Fruit fly (Drosophila melanogaster) whole organism, embryonic: Measurements from ENCODE around the gene drpr.
A peak's percentile ranks its signal among the peaks of the same experiment; 100 is the strongest.

ENCODE experiments used
- Antp ChIP-seq: fragments of 200-800 bp; sonication (Bioruptor generic); optimal IDR thresholded peaks from 3 replicates; lab custom pipeline; 2016; ENCODE audit warnings: missing biosample characterization, missing genetic modification characterization
- Atf6 ChIP-seq: fragments of 200-800 bp; sonication (Bioruptor generic); IDR thresholded peaks from 2 replicates; pipeline ENCODE4 v1.3.6; 2022; ENCODE audit warnings: missing biosample characterization, missing genetic modification characterization
- Awh ChIP-seq: fragments of 200-800 bp; sonication (Bioruptor generic); IDR thresholded peaks from 2 replicates; pipeline ENCODE4, ENCODE4 v1.3.6; 2022; ENCODE audit warnings: missing biosample characterization, missing genetic modification characterization
- CG12744 ChIP-seq: fragments of 200-800 bp; sonication (Bioruptor generic); optimal IDR thresholded peaks from 2 replicates; lab custom pipeline; 2016; ENCODE audit warnings: missing biosample characterization, missing genetic modification characterization
- CG12769 ChIP-seq: fragments of 200-800 bp; sonication (Bioruptor generic); optimal IDR thresholded peaks from 2 replicates; lab custom pipeline; 2019; ENCODE audit warnings: missing biosample characterization, mild to moderate bottlenecking, missing genetic modification characterization, moderate library complexity
- CG15269 ChIP-seq: fragments of 200-800 bp; sonication (Bioruptor generic); optimal IDR thresholded peaks from 2 replicates; lab custom pipeline; 2018; ENCODE audit warnings: missing biosample characterization, mild to moderate bottlenecking, missing genetic modification characterization, moderate library complexity
- CG1529 ChIP-seq: fragments of 200-800 bp; sonication (Bioruptor generic); optimal IDR thresholded peaks from 3 replicates; lab custom pipeline; 2018; ENCODE audit warnings: missing biosample characterization, missing genetic modification characterization
- CG31441 ChIP-seq: fragments of 200-800 bp; sonication (Bioruptor generic); IDR thresholded peaks from 2 replicates; pipeline ENCODE4 v1.3.6; 2022; ENCODE audit warnings: missing biosample characterization, missing genetic modification characterization
- CG32532 ChIP-seq: fragments of 200-800 bp; sonication (Bioruptor generic); IDR thresholded peaks from 2 replicates; pipeline ENCODE4 v1.3.6; 2022; ENCODE audit warnings: missing biosample characterization, missing genetic modification characterization
- CG9932 ChIP-seq: fragments of 200-800 bp; sonication (Bioruptor generic); IDR thresholded peaks from 2 replicates; pipeline ENCODE4 v1.3.6; 2022; ENCODE audit warnings: missing biosample characterization, missing genetic modification characterization
- CrebB ChIP-seq: fragments of 200-800 bp; sonication (Bioruptor generic); optimal IDR thresholded peaks from 3 replicates; lab custom pipeline; 2018; ENCODE audit warnings: missing biosample characterization, mild to moderate bottlenecking, missing genetic modification characterization
- Dip3 ChIP-seq: fragments of 200-800 bp; sonication (Bioruptor generic); optimal IDR thresholded peaks from 3 replicates; lab custom pipeline; 2016; ENCODE audit warnings: missing biosample characterization, missing genetic modification characterization
- E2f1 ChIP-seq: fragments of 200-800 bp; sonication (Bioruptor generic); IDR thresholded peaks from 2 replicates; pipeline ENCODE4 v1.3.6; 2022; ENCODE audit warnings: missing biosample characterization, missing genetic modification characterization
- Ets97D ChIP-seq: fragments of 200-800 bp; sonication (Bioruptor generic); optimal IDR thresholded peaks from 3 replicates; lab custom pipeline; 2016; ENCODE audit warnings: missing biosample characterization, missing genetic modification characterization
- Hmx ChIP-seq: fragments of 200-800 bp; sonication (Bioruptor generic); optimal IDR thresholded peaks from 2 replicates; lab custom pipeline; 2016; ENCODE audit warnings: missing biosample characterization, missing genetic modification characterization
- Hr3 ChIP-seq: fragments of 200-800 bp; sonication (Bioruptor generic); optimal IDR thresholded peaks from 3 replicates; lab custom pipeline; 2016; ENCODE audit warnings: missing biosample characterization, missing genetic modification characterization
- Med ChIP-seq: fragments of 200-800 bp; sonication (Bioruptor generic); peaks from one replicate; lab custom pipeline; 2016; ENCODE audit warnings: missing biosample characterization, missing genetic modification characterization, mild to moderate bottlenecking, inconsistent platforms, moderate library complexity
- Pdp1 ChIP-seq, 2 experiments: fragments of 200-800 bp; sonication (Bioruptor generic); optimal IDR thresholded peaks; 3 replicates each; lab custom pipeline; 2016; ENCODE audit warnings: missing biosample characterization in 2 of 2, missing genetic modification characterization in 2 of 2, mild to moderate bottlenecking in 1 of 2, moderate library complexity in 1 of 2
- Poxn ChIP-seq: fragments of 200-800 bp; sonication (Bioruptor generic); IDR thresholded peaks from 2 replicates; pipeline ENCODE4 v1.3.6; 2022; ENCODE audit warnings: missing biosample characterization, missing genetic modification characterization
- Rfx ChIP-seq: fragments of 200-800 bp; sonication (Bioruptor generic); IDR thresholded peaks from 2 replicates; pipeline ENCODE4 v1.3.6; 2022; ENCODE audit warnings: missing biosample characterization, missing genetic modification characterization
- Rx ChIP-seq: fragments of 200-800 bp; sonication (Bioruptor generic); IDR thresholded peaks from 2 replicates; pipeline ENCODE4 v1.3.6; 2022; ENCODE audit warnings: missing biosample characterization, missing genetic modification characterization
- Stat92E ChIP-seq, 3 experiments: fragments of >200 bp in 2 of 3; fragments of 200-800 bp in 1 of 3; sonication (Bioruptor generic) in 1 of 3; optimal IDR thresholded peaks; 2 replicates each; lab custom pipeline; 2017 to 2019; ENCODE audit warnings: missing biosample characterization in 3 of 3, missing genetic modification characterization in 3 of 3, mild to moderate bottlenecking in 1 of 3, moderate library complexity in 1 of 3
- abd-A ChIP-seq: fragments of 200-800 bp; sonication (Bioruptor generic); optimal IDR thresholded peaks from 3 replicates; lab custom pipeline; 2019; ENCODE audit warnings: missing biosample characterization, mild to moderate bottlenecking, missing genetic modification characterization, moderate library complexity
- ato ChIP-seq: fragments of 200-800 bp; sonication (Bioruptor generic); IDR thresholded peaks from 2 replicates; pipeline ENCODE4 v1.3.6; 2022; ENCODE audit warnings: missing biosample characterization, missing genetic modification characterization; ENCODE audit not compliant: partially characterized antibody
- br ChIP-seq: fragments of >200 bp; optimal IDR thresholded peaks from 2 replicates; lab custom pipeline; 2017
- bsh ChIP-seq, 2 experiments: fragments of 200-800 bp; sonication (Bioruptor generic); optimal IDR thresholded peaks; 2 replicates each; lab custom pipeline; 2017 to 2018; ENCODE audit warnings: mild to moderate bottlenecking in 2 of 2, missing biosample characterization in 2 of 2, missing genetic modification characterization in 2 of 2, moderate library complexity in 1 of 2
- chinmo ChIP-seq: fragments of 200-800 bp; sonication (Bioruptor generic); IDR thresholded peaks from 4 replicates; pipeline ENCODE4 v1.3.6; 2022; ENCODE audit warnings: missing biosample characterization, missing genetic modification characterization; ENCODE audit not compliant: partially characterized antibody
- croc ChIP-seq: fragments of 200-800 bp; sonication (Bioruptor generic); conservative IDR thresholded peaks from 3 replicates; pipeline ENCODE4 v1.3.6; 2022; ENCODE audit warnings: missing biosample characterization, missing genetic modification characterization
- cwo ChIP-seq: fragments of 200-800 bp; sonication (Bioruptor generic); optimal IDR thresholded peaks from 3 replicates; lab custom pipeline; 2017; ENCODE audit warnings: missing biosample characterization, missing genetic modification characterization, mild to moderate bottlenecking, moderate library complexity, missing genetic modification reagents
- ems ChIP-seq: fragments of 200-800 bp; sonication (Bioruptor generic); optimal IDR thresholded peaks from 3 replicates; lab custom pipeline; 2016; ENCODE audit warnings: missing biosample characterization, missing genetic modification characterization
- grn ChIP-seq: fragments of 200-800 bp; sonication (Bioruptor generic); optimal IDR thresholded peaks from 3 replicates; lab custom pipeline; 2017; ENCODE audit warnings: missing biosample characterization, missing genetic modification characterization
- kni ChIP-seq: fragments of 200-800 bp; sonication (Bioruptor generic); optimal IDR thresholded peaks from 3 replicates; lab custom pipeline; 2017; ENCODE audit warnings: mild to moderate bottlenecking, missing biosample characterization, missing genetic modification reagents, missing genetic modification characterization
- nmo ChIP-seq: fragments of 200-800 bp; sonication (Bioruptor generic); optimal IDR thresholded peaks from 2 replicates; lab custom pipeline; 2018; ENCODE audit warnings: missing biosample characterization, mild to moderate bottlenecking, missing genetic modification characterization, moderate library complexity
- nom ChIP-seq: fragments of 200-800 bp; sonication (Bioruptor generic); optimal IDR thresholded peaks from 2 replicates; lab custom pipeline; 2017; ENCODE audit warnings: missing biosample characterization, missing genetic modification characterization, mild to moderate bottlenecking, moderate library complexity, missing genetic modification reagents
- oc ChIP-seq: fragments of 200-800 bp; sonication (Bioruptor generic); optimal IDR thresholded peaks from 2 replicates; lab custom pipeline; 2018; ENCODE audit warnings: missing biosample characterization, mild to moderate bottlenecking, missing genetic modification characterization, moderate library complexity
- onecut ChIP-seq: fragments of 200-800 bp; sonication (Bioruptor generic); IDR thresholded peaks from 2 replicates; pipeline ENCODE4 v1.3.6; 2022; ENCODE audit warnings: missing biosample characterization, missing genetic modification characterization
- repo ChIP-seq: fragments of 200-800 bp; sonication (Bioruptor generic); optimal IDR thresholded peaks from 2 replicates; lab custom pipeline; 2016; ENCODE audit warnings: missing biosample characterization, missing genetic modification characterization
- run ChIP-seq: fragments of 200-800 bp; sonication (Bioruptor generic); optimal IDR thresholded peaks from 3 replicates; lab custom pipeline; 2018; ENCODE audit warnings: missing biosample characterization, mild to moderate bottlenecking, missing genetic modification characterization
- scrt ChIP-seq: fragments of 200-800 bp; sonication (Bioruptor generic); optimal IDR thresholded peaks from 2 replicates; lab custom pipeline; 2018; ENCODE audit warnings: missing biosample characterization, mild to moderate bottlenecking, missing genetic modification characterization, moderate library complexity
- sd ChIP-seq: fragments of 200-800 bp; sonication (Bioruptor generic); optimal IDR thresholded peaks from 3 replicates; lab custom pipeline; 2018; ENCODE audit warnings: missing biosample characterization, mild to moderate bottlenecking, missing genetic modification characterization, moderate library complexity
- sisA ChIP-seq: fragments of 200-800 bp; sonication (Bioruptor generic); IDR thresholded peaks from 2 replicates; pipeline ENCODE4 v1.3.6; 2022; ENCODE audit warnings: missing biosample characterization, missing genetic modification characterization
- ssp ChIP-seq: fragments of 200-800 bp; sonication (Bioruptor generic); IDR thresholded peaks from 2 replicates; pipeline ENCODE4 v1.3.6; 2022; ENCODE audit warnings: missing biosample characterization, missing genetic modification characterization
- vvl ChIP-seq: fragments of 200-800 bp; sonication (Bioruptor generic); IDR thresholded peaks from 2 replicates; pipeline ENCODE4 v1.3.6; 2022; ENCODE audit warnings: missing biosample characterization, missing genetic modification characterization
- yki ChIP-seq: fragments of >200 bp; optimal IDR thresholded peaks from 3 replicates; lab custom pipeline; 2018
- zfh1 ChIP-seq: fragments of 200-800 bp; sonication (Bioruptor generic); IDR thresholded peaks from 3 replicates; pipeline ENCODE4 v1.3.6; 2022; ENCODE audit warnings: missing biosample characterization, missing genetic modification characterization

drpr gene

DNA sequence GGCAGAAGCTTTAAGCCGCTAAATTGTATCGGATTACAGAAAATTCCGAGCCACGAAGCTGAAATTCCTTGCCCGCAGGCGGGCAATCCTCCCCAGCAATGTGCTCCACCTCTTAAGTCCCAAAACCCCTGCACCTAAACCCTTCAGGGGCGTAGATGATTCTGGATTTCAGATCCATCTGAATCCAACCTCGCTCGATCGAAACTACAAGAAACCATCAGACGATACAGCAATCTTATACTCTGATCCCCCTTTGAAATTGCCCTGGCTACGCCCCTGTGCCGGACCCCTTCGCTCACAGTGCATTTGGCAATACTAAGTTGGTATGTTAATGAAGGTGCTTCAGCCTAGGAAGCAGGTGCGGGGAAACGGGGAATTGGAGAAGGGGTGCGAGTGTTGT is 47.8 kb downstream of the drpr start (continued):
- TF ChIP-seq nmo (GFP tag; lab: Kevin White, UChicago), result no peak
- peak; percentile 16; the same call in 1 of the 2 replicates for TF ChIP-seq Rfx (GFP tag; lab: Robert Waterston, UW)
- TF ChIP-seq repo, result no peak
- no peak for TF ChIP-seq Atf6 (GFP tag; lab: Robert Waterston, UW)
- TF ChIP-seq sisA (GFP tag; lab: Robert Waterston, UW), result peak; percentile 46
- peak; percentile 41 for TF ChIP-seq nom

DNA sequence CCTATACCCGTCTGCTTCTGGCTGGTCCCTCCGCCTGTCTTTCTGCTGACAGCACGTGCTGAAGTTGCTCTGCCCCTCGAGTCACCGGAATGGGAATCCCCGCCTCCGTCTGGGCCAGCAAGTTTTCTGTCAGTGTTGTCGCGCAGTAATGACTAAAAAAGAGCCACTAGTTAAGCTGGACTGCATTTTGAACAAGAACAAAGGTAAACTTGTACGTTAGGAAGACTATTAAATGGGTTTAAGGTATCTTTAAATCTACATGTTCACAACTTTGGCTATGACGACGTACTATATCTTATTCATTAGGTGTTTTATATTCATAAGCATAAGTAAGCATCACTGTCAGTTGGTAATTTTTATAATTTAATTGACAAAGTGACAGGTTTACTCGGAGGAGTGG is 51.5 kb downstream of the drpr start:
- TF ChIP-seq bsh (GFP tag; optimal IDR thresholded peaks at IDR 0.05; lab: Kevin White, UChicago) (peak in 1 of 2 experiments; percentile 14), run (tag; lab: Kevin White, UChicago) (no peak), croc (GFP tag; lab: Robert Waterston, UW) (no peak), Pdp1 (GFP tag; optimal IDR thresholded peaks at IDR 0.05; lab: Kevin White, UChicago) (no peak), ssp (GFP tag; lab: Robert Waterston, UW) (no peak), Rx (GFP tag; lab: Robert Waterston, UW) (no peak), Hr3 (GFP tag; lab: Kevin White, UChicago) (no peak), scrt (GFP tag; lab: Kevin White, UChicago) (no peak), cwo (GFP tag; lab: Kevin White, UChicago) (peak; percentile 32), CG32532 (GFP tag; lab: Robert Waterston, UW) (no peak), Poxn (GFP tag; lab: Robert Waterston, UW) (no peak)

DNA sequence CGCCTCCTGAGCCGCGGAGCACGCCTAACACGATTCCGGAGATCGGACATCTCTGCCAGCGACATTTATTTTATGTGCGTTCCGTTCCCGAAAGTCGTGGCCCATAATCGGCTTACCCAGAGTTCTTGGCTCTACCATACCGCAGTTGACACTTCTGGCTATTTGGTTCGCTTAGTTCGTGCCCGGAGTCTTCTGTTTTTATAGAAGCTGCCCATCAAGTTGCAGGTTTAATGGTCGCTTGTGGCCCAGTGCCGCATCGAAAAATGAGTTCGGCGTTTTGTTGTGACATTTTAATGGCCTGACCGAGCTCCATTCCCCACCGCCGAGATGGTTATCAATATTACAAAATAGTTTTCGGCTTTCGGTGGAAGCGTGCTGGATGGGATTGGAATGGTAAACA is 54.7 kb downstream of the drpr start:
- TF ChIP-seq CG9932 (GFP tag; lab: Robert Waterston, UW) (no peak), kni (GFP tag; lab: Kevin White, UChicago) (peak; percentile 67), zfh1 (GFP tag; lab: Robert Waterston, UW) (no peak), grn (GFP tag; lab: Kevin White, UChicago) (peak; percentile 46), sd (tag; lab: Kevin White, UChicago) (peak; percentile 50), Stat92E (GFP tag; optimal IDR thresholded peaks at IDR 0.05; lab: Kevin White, UChicago) (peak in 1 of 3 experiments; percentile 36), CG12769 (peak; percentile 10), abd-A (tag; lab: Kevin White, UChicago) (peak; percentile 79)

DNA sequence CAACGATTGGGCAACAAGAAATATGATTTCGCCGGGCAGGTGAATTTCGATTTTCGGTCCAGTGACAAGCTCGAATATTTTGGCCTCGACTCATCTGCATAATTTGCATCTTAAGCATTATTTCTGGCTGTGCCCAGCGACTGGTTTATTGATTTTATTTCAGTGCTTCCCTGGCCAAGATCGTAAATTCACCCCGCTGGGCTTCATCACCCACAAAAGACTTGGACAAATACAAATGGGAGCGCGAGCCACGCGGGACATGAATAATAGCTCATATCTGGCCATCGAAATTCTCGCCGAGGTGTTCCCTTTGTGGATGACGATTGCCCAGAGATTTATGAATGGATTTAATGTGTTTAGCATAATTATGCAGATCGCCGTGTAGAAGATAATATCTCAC is 55.7 kb downstream of the drpr start:
- TF ChIP-seq E2f1 (no peak), vvl (GFP tag; lab: Robert Waterston, UW) (peak; percentile 76), yki (no peak), sd (tag; lab: Kevin White, UChicago) (peak; percentile 65), onecut (GFP tag; lab: Robert Waterston, UW) (peak; percentile 67), abd-A (tag; lab: Kevin White, UChicago) (peak; percentile 78), CG12769 (peak; percentile 53), grn (GFP tag; lab: Kevin White, UChicago) (peak; percentile 74), CG31441 (GFP tag; lab: Robert Waterston, UW) (no peak), oc (peak; percentile 37)

DNA sequence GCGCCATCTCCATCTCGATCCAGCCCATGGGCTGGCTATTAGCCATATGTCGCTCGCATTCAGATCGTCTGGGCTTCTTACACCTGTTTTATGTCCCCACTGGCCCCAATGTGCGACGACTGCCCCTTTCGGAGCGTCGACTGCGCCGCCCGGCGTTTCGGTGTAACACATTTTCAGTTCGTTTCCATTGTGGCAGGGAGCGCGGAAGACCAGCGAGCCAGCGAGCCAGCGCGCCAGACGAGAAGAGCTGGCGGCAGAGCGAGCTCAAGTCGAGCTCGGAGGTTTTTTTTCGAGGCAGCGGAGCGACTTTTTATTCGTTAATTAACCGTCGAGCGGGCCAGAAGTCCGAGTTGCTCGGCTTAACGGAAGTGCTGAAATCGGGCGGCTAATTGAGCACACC is 56.5 kb downstream of the drpr start, which contains the start of gene CG7991:
Gene CG7991, plus strand, starts transcription at position 329 of the 400 bp plus-strand sequence.
- no peak for TF ChIP-seq CG12744
- no peak for TF ChIP-seq CrebB (tag; lab: Kevin White, UChicago)
- TF ChIP-seq chinmo (GFP tag; lab: Robert Waterston, UW), result peak; percentile 76; the same call in 1 of the 4 replicates
- no peak for TF ChIP-seq Hmx (GFP tag; lab: Kevin White, UChicago)
- TF ChIP-seq Antp (GFP tag; lab: Kevin White, UChicago), result no peak
- TF ChIP-seq Med, result peak; percentile 45
- peak; percentile 52 for TF ChIP-seq kni (GFP tag; lab: Kevin White, UChicago)
- TF ChIP-seq Dip3 (GFP tag; lab: Kevin White, UChicago), result no peak
- peak; percentile 42 for TF ChIP-seq CG12769
- TF ChIP-seq Ets97D, result no peak
- TF ChIP-seq br (lab: Kevin White, UChicago), result no peak
- TF ChIP-seq Awh (GFP tag; lab: Robert Waterston, UW), result peak; percentile 41; the same call in 1 of the 2 replicates
- TF ChIP-seq ato (GFP tag; lab: Robert Waterston, UW), result no peak
- TF ChIP-seq CG1529 (GFP tag; lab: Kevin White, UChicago), result no peak
- TF ChIP-seq CG15269 (tag; lab: Kevin White, UChicago), result peak; percentile 81
- TF ChIP-seq ems, result no peak
